Worm (Caenorhabditis elegans) whole organism, L3 larva: Measurements from ENCODE around the gene ugt-13.
"Not testable (repeated sequence)": the region's sequence is repeated elsewhere in the genome, so short reads cannot be mapped to it uniquely, and the experiment has no call there.

ENCODE experiments used
- tbx-2 ChIP-seq: sonication (generic microtip); optimal IDR thresholded peaks from 2 replicates; lab custom pipeline; 2016; ENCODE audit warnings: mild to moderate bottlenecking, missing genetic modification characterization, missing compliant biosample characterization
- ztf-4 ChIP-seq: fragments of 150-350 bp; optimal IDR thresholded peaks from 2 replicates; lab custom pipeline; 2014; ENCODE audit warnings: missing biosample characterization, missing genetic modification characterization

DNA sequence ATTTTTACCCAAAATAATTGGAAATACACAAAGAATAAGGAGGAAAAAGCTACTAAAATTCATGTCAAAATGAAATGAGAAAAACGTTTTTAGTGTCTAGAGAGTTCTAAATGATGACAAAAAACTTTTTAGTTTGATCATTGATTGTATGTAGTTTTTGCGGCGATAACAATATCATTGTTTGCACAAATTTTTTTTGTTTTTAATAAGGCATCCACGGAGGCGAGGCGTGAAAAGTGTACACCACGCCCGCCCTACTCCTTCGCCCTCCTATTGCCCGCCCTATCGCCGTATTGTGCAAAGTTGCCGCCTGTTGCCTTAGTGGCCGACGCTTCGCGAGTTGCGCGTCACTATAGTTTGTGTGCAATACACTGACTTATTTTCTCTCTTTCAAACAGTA is 8.7 kb upstream of the ugt-13 start, which contains the start of gene ugt-10:
- not testable (repeated sequence) for TF ChIP-seq tbx-2, ztf-4 (tag; lab: Kevin White, UChicago)
